Fruit fly (Drosophila melanogaster): ENCODE data around the gene her.

her gene

DNA sequence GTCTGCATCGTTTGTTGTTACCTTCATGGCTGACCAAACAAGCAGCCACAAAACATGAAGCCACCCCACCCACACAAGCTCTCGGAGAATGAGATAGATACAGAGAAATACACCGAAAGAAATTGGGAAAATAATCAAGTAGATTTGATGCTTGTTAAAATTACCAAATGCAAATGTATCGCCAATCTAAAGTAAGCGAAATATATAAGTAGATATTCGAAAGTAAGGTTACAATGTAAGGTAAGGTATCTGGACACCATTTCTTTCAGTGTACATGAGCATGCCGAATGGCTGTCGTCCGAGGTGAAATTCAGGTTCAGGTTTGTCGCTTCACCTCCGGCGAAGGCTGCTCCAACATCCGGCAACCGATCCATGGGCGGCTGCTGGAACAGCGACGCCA lies 4.7 kb upstream of the her start:
- no peak for TF ChIP-seq esn (GFP tag; optimal IDR thresholded peaks at IDR 0.05)
- TF ChIP-seq achi (GFP tag; optimal IDR thresholded peaks at IDR 0.05), result peak; percentile 27
- peak; percentile 67 for TF ChIP-seq CG15336 (GFP tag; IDR thresholded peaks at IDR 0.05)
- no peak for TF ChIP-seq topi (GFP tag; optimal IDR thresholded peaks at IDR 0.05)
- peak; percentile 29 for TF ChIP-seq CG3032 (tag; optimal IDR thresholded peaks at IDR 0.05)
- TF ChIP-seq CG34406 (GFP tag; optimal IDR thresholded peaks at IDR 0.05), result no peak
- peak; percentile 33 for TF ChIP-seq spab (GFP tag; optimal IDR thresholded peaks at IDR 0.05)
- TF ChIP-seq CG6276 (GFP tag; optimal IDR thresholded peaks at IDR 0.05), result no peak
- peak; percentile 27 for TF ChIP-seq CG4318 (GFP tag; optimal IDR thresholded peaks at IDR 0.05)
- no peak for TF ChIP-seq fd85E (GFP tag; optimal IDR thresholded peaks at IDR 0.05)
- TF ChIP-seq CG1621 (tag; optimal IDR thresholded peaks at IDR 0.05), result no peak
- no peak for TF ChIP-seq Blimp-1 (GFP tag; optimal IDR thresholded peaks at IDR 0.05)
- no peak for TF ChIP-seq Hr39 (GFP tag; optimal IDR thresholded peaks at IDR 0.05)
- no peak for TF ChIP-seq cyc (GFP tag; optimal IDR thresholded peaks at IDR 0.05)
- peak; percentile 74 for TF ChIP-seq eg (GFP tag; IDR thresholded peaks at IDR 0.05)
- peak; percentile 16 to 20 for TF ChIP-seq salr (GFP tag; optimal IDR thresholded peaks at IDR 0.05)
- TF ChIP-seq Met (GFP tag; optimal IDR thresholded peaks at IDR 0.05), result no peak
- TF ChIP-seq Ets21C (GFP tag; optimal IDR thresholded peaks at IDR 0.05), result no peak
- TF ChIP-seq CG8632 (GFP tag; optimal IDR thresholded peaks at IDR 0.05), result no peak
- TF ChIP-seq Smox (GFP tag; optimal IDR thresholded peaks at IDR 0.05), result no peak
- TF ChIP-seq acj6 (GFP tag; optimal IDR thresholded peaks at IDR 0.05), result no peak
- TF ChIP-seq fkh (GFP tag; optimal IDR thresholded peaks at IDR 0.05), result no peak
- peak; percentile 52; the same call in 1 of the 2 replicates for TF ChIP-seq CG11294 (GFP tag; IDR thresholded peaks at IDR 0.05)
- no peak for TF ChIP-seq OdsH (GFP tag; optimal IDR thresholded peaks at IDR 0.05)
- TF ChIP-seq Hr38 (GFP tag; optimal IDR thresholded peaks at IDR 0.05), result no peak
- TF ChIP-seq pdm3 (GFP tag; optimal IDR thresholded peaks at IDR 0.05), result peak; percentile 17
- no peak for TF ChIP-seq Sox14 (GFP tag; optimal IDR thresholded peaks at IDR 0.05)
- peak; percentile 38 for TF ChIP-seq Eip75B (GFP tag; optimal IDR thresholded peaks at IDR 0.05)
- TF ChIP-seq vri (GFP tag; optimal IDR thresholded peaks at IDR 0.05), result no peak
- no peak for TF ChIP-seq ss (GFP tag; optimal IDR thresholded peaks at IDR 0.05)
- no peak for TF ChIP-seq dac (GFP tag; optimal IDR thresholded peaks at IDR 0.05)
- TF ChIP-seq svp (GFP tag), result no peak
- TF ChIP-seq CG8119 (GFP tag; IDR thresholded peaks at IDR 0.05), result 0 out of 3 replicates have a peak, but pooled peaks have one; percentile 43
- TF ChIP-seq Eip78C (GFP tag), result peak; percentile 50
- TF ChIP-seq CG32006 (GFP tag; optimal IDR thresholded peaks at IDR 0.05), result peak; percentile 57
- TF ChIP-seq Sox102F (GFP tag; optimal IDR thresholded peaks at IDR 0.05), result no peak
- peak; percentile 33; the same call in 1 of the 2 replicates for TF ChIP-seq Gug (GFP tag; IDR thresholded peaks at IDR 0.05)
- TF ChIP-seq CG6808 (GFP tag; optimal IDR thresholded peaks at IDR 0.05), result peak; percentile 28
- TF ChIP-seq CG9139 (GFP tag; optimal IDR thresholded peaks at IDR 0.05), result no peak
- TF ChIP-seq Lpt (GFP tag; optimal IDR thresholded peaks at IDR 0.05), result no peak
- no peak for TF ChIP-seq CG11762 (GFP tag; optimal IDR thresholded peaks at IDR 0.05; ENCODE audit: insufficient read depth)
- no peak for TF ChIP-seq net (GFP tag; optimal IDR thresholded peaks at IDR 0.05)
- no peak for TF ChIP-seq CG6792 (GFP tag; optimal IDR thresholded peaks at IDR 0.05)
- no peak for TF ChIP-seq dsx (GFP tag; optimal IDR thresholded peaks at IDR 0.05; ENCODE audit: poor library complexity, severe bottlenecking)
- no peak for TF ChIP-seq Sox15 (GFP tag; optimal IDR thresholded peaks at IDR 0.05)
- no peak for TF ChIP-seq lz (GFP tag; optimal IDR thresholded peaks at IDR 0.05)
- TF ChIP-seq Hr4 (GFP tag; optimal IDR thresholded peaks at IDR 0.05), result peak; percentile 31
- no peak for TF ChIP-seq Eip93F (GFP tag; optimal IDR thresholded peaks at IDR 0.05)
- peak; percentile 33 for TF ChIP-seq CG3919 (GFP tag; optimal IDR thresholded peaks at IDR 0.05)
- peak; percentile 59; the same call in 1 of the 3 replicates for TF ChIP-seq CG6163 (GFP tag; IDR thresholded peaks at IDR 0.05)
- peak; percentile 9 for TF ChIP-seq CG10631 (GFP tag; optimal IDR thresholded peaks at IDR 0.05)
- no peak for TF ChIP-seq CG8319 (GFP tag; optimal IDR thresholded peaks at IDR 0.05)
- no peak for TF ChIP-seq fd59A (GFP tag; optimal IDR thresholded peaks at IDR 0.05)
